Worm (Caenorhabditis elegans): ENCODE measurements around the gene mex-1.

DNA sequence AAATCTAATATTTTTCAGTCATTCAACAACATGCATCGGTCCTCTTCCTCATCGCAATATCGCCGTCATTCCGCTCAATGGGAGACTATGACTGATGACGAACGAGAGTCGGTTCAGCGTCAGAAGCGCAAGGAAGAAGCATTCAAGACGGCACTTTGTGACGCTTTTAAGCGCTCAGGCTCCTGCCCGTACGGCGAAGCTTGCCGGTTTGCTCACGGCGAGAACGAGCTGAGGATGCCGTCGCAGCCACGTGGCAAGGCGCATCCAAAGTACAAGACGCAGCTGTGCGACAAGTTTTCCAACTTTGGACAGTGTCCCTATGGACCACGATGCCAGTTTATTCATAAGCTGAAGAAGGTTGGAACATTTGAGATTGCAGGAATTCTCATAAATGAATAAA, 596 bp downstream of the mex-1 start:
- TF ChIP-seq tbx-2 (tag; optimal IDR thresholded peaks at IDR 0.05) (no peak), nfya-1 (tag; optimal IDR thresholded peaks at IDR 0.05; ENCODE audit: insufficient read depth) (no peak), nhr-23 (tag; optimal IDR thresholded peaks at IDR 0.05) (no peak)

Data from whole organism, L3 larva.